Fruit fly (Drosophila melanogaster): Measurements from ENCODE around the gene Bcat.
A peak's percentile ranks its signal among the peaks of the same experiment; 100 is the strongest.

DNA sequence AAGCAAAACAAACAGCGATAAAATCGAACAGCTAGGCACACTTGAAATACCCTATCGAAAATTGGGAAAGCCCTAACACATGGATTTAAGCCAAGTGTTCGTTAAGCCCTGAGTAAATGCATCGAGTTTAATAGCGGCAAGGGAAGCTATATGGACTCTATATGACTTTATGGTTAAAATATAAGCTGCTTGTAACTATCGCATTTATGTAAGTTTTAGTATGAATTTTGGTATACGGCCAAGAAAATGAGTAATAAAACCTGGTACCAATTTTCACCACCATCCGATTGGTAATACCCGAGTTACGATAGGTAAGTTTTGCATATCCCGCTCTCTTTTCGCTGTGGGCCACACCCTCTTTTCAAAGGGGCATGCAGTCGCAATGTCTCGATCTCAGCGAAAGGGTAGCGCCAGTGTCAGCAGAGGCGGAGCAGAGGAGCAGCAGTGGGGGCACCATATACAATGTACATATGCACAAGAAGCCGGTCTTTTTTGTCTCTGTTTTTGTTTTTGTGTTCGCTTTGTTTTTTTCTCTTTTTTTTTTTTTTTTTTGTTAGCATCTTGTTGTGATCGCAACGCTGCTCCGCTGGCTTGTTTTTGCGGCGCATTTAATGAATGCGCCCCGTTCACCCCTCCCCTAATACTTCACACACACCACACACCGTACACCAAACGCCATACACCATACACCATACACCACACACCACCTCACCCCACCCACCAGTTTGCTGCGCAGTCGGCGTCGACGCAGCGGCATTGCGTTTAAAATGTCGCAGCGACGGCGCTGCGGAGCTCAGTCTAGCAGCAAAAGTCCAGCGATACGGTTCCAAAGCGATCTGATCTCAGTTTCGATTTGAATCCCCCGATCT, 7.5 kb downstream of the Bcat start, which contains the start of gene GstT4:
- TF ChIP-seq spab (GFP tag; optimal IDR thresholded peaks at IDR 0.05) = peak; percentile 89
- TF ChIP-seq CG3032 (tag; optimal IDR thresholded peaks at IDR 0.05) = peak; percentile 89
- peak; percentile 95 for TF ChIP-seq CG7368 (GFP tag; optimal IDR thresholded peaks at IDR 0.05)
- TF ChIP-seq OdsH (GFP tag; optimal IDR thresholded peaks at IDR 0.05) = peak; percentile 86
- peak; percentile 96 to 98 for TF ChIP-seq ss (GFP tag; optimal IDR thresholded peaks at IDR 0.05)
- TF ChIP-seq cyc (GFP tag; optimal IDR thresholded peaks at IDR 0.05) = peak; percentile 80
- TF ChIP-seq CG10669 (GFP tag; optimal IDR thresholded peaks at IDR 0.05) = peak; percentile 69
- TF ChIP-seq CG6792 (GFP tag; optimal IDR thresholded peaks at IDR 0.05) = peak; percentile 94
- TF ChIP-seq Eip78C (GFP tag) = peak; percentile 93
- peak; percentile 85 for TF ChIP-seq Sox102F (GFP tag; optimal IDR thresholded peaks at IDR 0.05)
